Fruit fly (Drosophila melanogaster): ENCODE data around the gene Naa15-16.
A peak's percentile ranks its signal among the peaks of the same experiment; 100 is the strongest.

The Naa15-16 gene

dm6 chrX:19505334-19506185, 25.8 kb downstream of the Naa15-16 start (continued):
- no peak for TF ChIP-seq Bteb2 (GFP tag; optimal IDR thresholded peaks at IDR 0.05)
- TF ChIP-seq eyg (GFP tag; optimal IDR thresholded peaks at IDR 0.05), result peak; percentile 31
- no peak for TF ChIP-seq CG7839 (tag; optimal IDR thresholded peaks at IDR 0.05)
- TF ChIP-seq NFAT (GFP tag; IDR thresholded peaks at IDR 0.05), result peak; percentile 60; the same call in 1 of the 2 replicates
- TF ChIP-seq Jarid2 (GFP tag; optimal IDR thresholded peaks at IDR 0.05), result no peak
- peak; percentile 34; the same call in 1 of the 3 replicates for TF ChIP-seq tgo (GFP tag; IDR thresholded peaks at IDR 0.05)
- TF ChIP-seq CG7271 (tag; optimal IDR thresholded peaks at IDR 0.05), result peak; percentile 22
- peak; percentile 80 for TF ChIP-seq unc-4 (GFP tag; IDR thresholded peaks at IDR 0.05; ENCODE audit: partially characterized antibody)
- TF ChIP-seq fd64A (GFP tag; optimal IDR thresholded peaks at IDR 0.05), result no peak
- peak in 1 of 2 experiments; percentile 66 for TF ChIP-seq tll (GFP tag; optimal IDR thresholded peaks at IDR 0.05)
- peak; percentile 44 for TF ChIP-seq Sin3A (optimal IDR thresholded peaks at IDR 0.05)
- no peak for TF ChIP-seq ems (GFP tag; optimal IDR thresholded peaks at IDR 0.05)
- peak; percentile 29 for TF ChIP-seq CTCF (GFP tag; optimal IDR thresholded peaks at IDR 0.05)
- no peak for TF ChIP-seq Mrtf (GFP tag; IDR thresholded peaks at IDR 0.05)
- no peak for TF ChIP-seq Camta (GFP tag; optimal IDR thresholded peaks at IDR 0.05)
- TF ChIP-seq CG8089 (GFP tag; optimal IDR thresholded peaks at IDR 0.05), result no peak
- peak; percentile 82 for TF ChIP-seq bbx (GFP tag; IDR thresholded peaks at IDR 0.05; ENCODE audit: partially characterized antibody)
- TF ChIP-seq gro (GFP tag; optimal IDR thresholded peaks at IDR 0.05), result peak; percentile 49
- TF ChIP-seq CG1529 (GFP tag; optimal IDR thresholded peaks at IDR 0.05), result no peak
- no peak for TF ChIP-seq unpg (GFP tag; optimal IDR thresholded peaks at IDR 0.05)
- TF ChIP-seq CG4707 (GFP tag; optimal IDR thresholded peaks at IDR 0.05), result no peak
- no peak for TF ChIP-seq Hr51 (GFP tag; optimal IDR thresholded peaks at IDR 0.05)
- TF ChIP-seq CG32532 (GFP tag; IDR thresholded peaks at IDR 0.05), result peak; percentile 81
- TF ChIP-seq CG12155 (GFP tag; optimal IDR thresholded peaks at IDR 0.05), result peak; percentile 50
- TF ChIP-seq vvl (GFP tag; IDR thresholded peaks at IDR 0.05), result peak; percentile 67
- no peak for TF ChIP-seq MTF-1 (GFP tag; optimal IDR thresholded peaks at IDR 0.05; ENCODE audit: borderline replicate concordance)
- TF ChIP-seq NC2β (GFP tag; optimal IDR thresholded peaks at IDR 0.05), result peak; percentile 37
- peak; percentile 44; the same call in 1 of the 2 replicates for TF ChIP-seq CG2129 (GFP tag; IDR thresholded peaks at IDR 0.05; ENCODE audit: partially characterized antibody)
- peak; percentile 53 for TF ChIP-seq caup (GFP tag; optimal IDR thresholded peaks at IDR 0.05; ENCODE audit: severe bottlenecking)
- no peak for TF ChIP-seq aop (GFP tag; IDR thresholded peaks at IDR 0.05)
- no peak for TF ChIP-seq CG17328 (GFP tag; IDR thresholded peaks at IDR 0.05)
- peak; percentile 50 for TF ChIP-seq cg (GFP tag; optimal IDR thresholded peaks at IDR 0.05)
- TF ChIP-seq Dref (GFP tag; IDR thresholded peaks at IDR 0.05), result peak; percentile 88
- TF ChIP-seq MBD-R2 (GFP tag; IDR thresholded peaks at IDR 0.05), result peak; percentile 50; the same call in 1 of the 2 replicates
- peak; percentile 52 for TF ChIP-seq sob (GFP tag; IDR thresholded peaks at IDR 0.05)
- 0 out of 3 replicates have a peak, but pooled peaks have one; percentile 13 for TF ChIP-seq Dbx (GFP tag; IDR thresholded peaks at IDR 0.05)
- TF ChIP-seq Fer1 (GFP tag; optimal IDR thresholded peaks at IDR 0.05), result peak; percentile 53
- TF ChIP-seq CG12299 (tag; optimal IDR thresholded peaks at IDR 0.05), result peak; percentile 1
- no peak for TF ChIP-seq CG7745 (tag; optimal IDR thresholded peaks at IDR 0.05)
- TF ChIP-seq Hand (GFP tag; optimal IDR thresholded peaks at IDR 0.05), result peak; percentile 43
- no peak for TF ChIP-seq Hr78 (GFP tag; optimal IDR thresholded peaks at IDR 0.05)
- TF ChIP-seq mld (GFP tag; IDR thresholded peaks at IDR 0.05; ENCODE audit: partially characterized antibody), result peak; percentile 57; the same call in 1 of the 3 replicates
- TF ChIP-seq trh (GFP tag; optimal IDR thresholded peaks at IDR 0.05), result no peak
- peak; percentile 90 for TF ChIP-seq sna (GFP tag; IDR thresholded peaks at IDR 0.05; ENCODE audit: partially characterized antibody)
- TF ChIP-seq tna (GFP tag; IDR thresholded peaks at IDR 0.05; ENCODE audit: partially characterized antibody), result peak; percentile 64
- 0 out of 2 replicates have a peak, but pooled peaks have one; percentile 10 for TF ChIP-seq CG14014 (GFP tag; IDR thresholded peaks at IDR 0.05)
- TF ChIP-seq B-H1 (GFP tag; IDR thresholded peaks at IDR 0.05), result no peak
- TF ChIP-seq Dip2 (GFP tag; IDR thresholded peaks at IDR 0.05), result no peak

All from whole organism, embryonic.